Worm (Caenorhabditis elegans) whole organism, young adult: ENCODE data around the gene fbxb-72.

Source experiments
- F23B12.7 ChIP-seq: sonication (generic microtip); optimal IDR thresholded peaks from 2 replicates; lab custom pipeline; 2017; ENCODE audit warnings: missing genetic modification characterization, mild to moderate bottlenecking, missing compliant biosample characterization, antibody characterized with exemption, moderate library complexity; ENCODE audit not compliant: insufficient read depth
- F49E8.2 ChIP-seq: sonication (generic microtip); optimal IDR thresholded peaks from 3 replicates; lab custom pipeline; 2017; ENCODE audit warnings: missing genetic modification characterization, mild to moderate bottlenecking, missing compliant biosample characterization, antibody characterized with exemption, moderate library complexity; ENCODE audit not compliant: insufficient read depth
- F55B11.4 ChIP-seq: sonication (generic microtip); optimal IDR thresholded peaks from 2 replicates; lab custom pipeline; 2016; ENCODE audit warnings: missing compliant biosample characterization, missing genetic modification characterization, borderline replicate concordance; ENCODE audit not compliant: insufficient read depth
- K11D2.4 ChIP-seq: fragments of 200-800 bp; sonication (Bioruptor generic); IDR thresholded peaks from 2 replicates; pipeline ENCODE4 v1.3.6; 2022; ENCODE audit warnings: missing genetic modification reagents, missing genetic modification characterization, missing compliant biosample characterization
- Y53F4B.3 ChIP-seq: fragments of 200-800 bp; sonication (Bioruptor generic); IDR thresholded peaks from 2 replicates; pipeline ENCODE4 v1.3.6; 2022; ENCODE audit warnings: missing genetic modification reagents, missing genetic modification characterization, missing compliant biosample characterization
- Y56A3A.18 ChIP-seq: fragments of 200-800 bp; sonication (Bioruptor generic); IDR thresholded peaks from 2 replicates; pipeline ENCODE4 v1.3.6; 2022; ENCODE audit warnings: missing genetic modification reagents, missing genetic modification characterization, missing compliant biosample characterization
- Y67H2A.10 ChIP-seq: fragments of 200-800 bp; sonication (Bioruptor generic); conservative IDR thresholded peaks from 2 replicates; pipeline ENCODE4 v1.3.6; 2022; ENCODE audit warnings: missing genetic modification reagents, missing genetic modification characterization, missing compliant biosample characterization
- Y79H2A.3 ChIP-seq: fragments of 200-800 bp; sonication (Bioruptor generic); conservative IDR thresholded peaks from 2 replicates; pipeline ENCODE4 v1.3.6; 2022; ENCODE audit warnings: missing genetic modification reagents, missing genetic modification characterization, missing compliant biosample characterization
- Y95B8A.8 ChIP-seq: fragments of 200-800 bp; sonication (Bioruptor generic); IDR thresholded peaks from 2 replicates; pipeline ENCODE4 v1.3.6; 2022; ENCODE audit warnings: missing genetic modification reagents, missing genetic modification characterization, missing compliant biosample characterization
- akir-1 ChIP-seq: fragments of 200-800 bp; sonication (Bioruptor generic); optimal IDR thresholded peaks from 2 replicates; lab custom pipeline; 2018; ENCODE audit warnings: mild to moderate bottlenecking, missing genetic modification characterization, moderate library complexity, missing compliant biosample characterization
- aptf-3 ChIP-seq: fragments of 200-800 bp; sonication (Bioruptor generic); IDR thresholded peaks from 2 replicates; pipeline ENCODE4 v1.3.6; 2022; ENCODE audit warnings: missing genetic modification characterization, missing compliant biosample characterization
- attf-3 ChIP-seq: fragments of 200-800 bp; sonication (Bioruptor generic); conservative IDR thresholded peaks from 2 replicates; pipeline ENCODE4 v1.3.6; 2022; ENCODE audit warnings: missing genetic modification reagents, missing genetic modification characterization, missing compliant biosample characterization
- attf-5 ChIP-seq: fragments of 200-800 bp; sonication (Bioruptor generic); optimal IDR thresholded peaks from 2 replicates; lab custom pipeline; 2018; ENCODE audit warnings: mild to moderate bottlenecking, missing genetic modification characterization, missing compliant biosample characterization
- bed-1 ChIP-seq: fragments of 200-800 bp; sonication (Bioruptor generic); IDR thresholded peaks from 2 replicates; pipeline ENCODE4 v1.3.6; 2022; ENCODE audit warnings: missing genetic modification reagents, missing genetic modification characterization, missing compliant biosample characterization
- dox-1 ChIP-seq: fragments of 200-800 bp; sonication (Bioruptor generic); IDR thresholded peaks from 2 replicates; pipeline ENCODE4 v1.3.6; 2022; ENCODE audit warnings: missing genetic modification reagents, missing genetic modification characterization, missing compliant biosample characterization
- egl-44 ChIP-seq: fragments of 200-800 bp; sonication (Bioruptor generic); IDR thresholded peaks from 2 replicates; pipeline ENCODE4 v1.3.6; 2022; ENCODE audit warnings: missing genetic modification reagents, missing genetic modification characterization, missing compliant biosample characterization
- egrh-3 ChIP-seq: fragments of 200-800 bp; sonication (Bioruptor generic); IDR thresholded peaks from 2 replicates; pipeline ENCODE4 v1.3.6; 2022; ENCODE audit warnings: missing genetic modification reagents, missing genetic modification characterization, missing compliant biosample characterization
- fkh-3 ChIP-seq: sonication (generic microtip); optimal IDR thresholded peaks from 2 replicates; lab custom pipeline; 2016; ENCODE audit warnings: mild to moderate bottlenecking, missing genetic modification characterization, missing compliant biosample characterization
- hmg-1.2 ChIP-seq: fragments of 200-800 bp; sonication (Bioruptor generic); IDR thresholded peaks from 2 replicates; pipeline ENCODE4 v1.3.6; 2022; ENCODE audit warnings: missing genetic modification reagents, missing genetic modification characterization, missing compliant biosample characterization
- hrde-1 ChIP-seq: sonication (generic microtip); optimal IDR thresholded peaks from 2 replicates; lab custom pipeline; 2016; ENCODE audit warnings: missing genetic modification characterization, mild to moderate bottlenecking, missing compliant biosample characterization, moderate library complexity, missing genotype, missing genetic modification reagents, borderline replicate concordance
- hsf-1 ChIP-seq: fragments of 200-800 bp; sonication (Bioruptor generic); IDR thresholded peaks from 2 replicates; pipeline ENCODE4 v1.3.6; 2022; ENCODE audit warnings: missing genetic modification reagents, missing genetic modification characterization, missing compliant biosample characterization
- let-607 ChIP-seq, 2 experiments: fragments of 200-800 bp in 1 of 2; sonication (Bioruptor generic) in 1 of 2; sonication (generic microtip) in 1 of 2; optimal IDR thresholded peaks; 2 replicates each; lab custom pipeline; 2016 to 2018; ENCODE audit warnings: mild to moderate bottlenecking in 2 of 2, missing compliant biosample characterization in 2 of 2, missing genetic modification characterization in 2 of 2, moderate library complexity in 2 of 2, missing genotype in 1 of 2
- lin-40 ChIP-seq: sonication (generic microtip); optimal IDR thresholded peaks from 2 replicates; lab custom pipeline; 2016; ENCODE audit warnings: missing genetic modification characterization, mild to moderate bottlenecking, missing compliant biosample characterization, missing genotype, missing genetic modification reagents
- madf-10 ChIP-seq: sonication (generic microtip); optimal IDR thresholded peaks from 2 replicates; lab custom pipeline; 2016; ENCODE audit warnings: mild to moderate bottlenecking, missing genetic modification characterization, missing compliant biosample characterization
- madf-8 ChIP-seq: fragments of 200-800 bp; sonication (Bioruptor generic); conservative IDR thresholded peaks from 2 replicates; pipeline ENCODE4 v1.3.6; 2022; ENCODE audit warnings: missing genetic modification reagents, missing genetic modification characterization, missing compliant biosample characterization
- mxl-1 ChIP-seq: sonication (generic microtip); optimal IDR thresholded peaks from 2 replicates; lab custom pipeline; 2016; ENCODE audit warnings: missing genetic modification characterization, missing compliant biosample characterization
- nhr-90 ChIP-seq: sonication (generic microtip); optimal IDR thresholded peaks from 2 replicates; lab custom pipeline; 2016; ENCODE audit warnings: missing genotype, mild to moderate bottlenecking, missing genetic modification characterization, missing compliant biosample characterization
- rpc-1 ChIP-seq, 2 experiments: fragments of 150-350 bp in 1 of 2; sonication (generic microtip) in 1 of 2; optimal IDR thresholded peaks; 2 replicates each; lab custom pipeline; 2014 to 2018; ENCODE audit warnings: missing biosample characterization in 1 of 2, missing genetic modification characterization in 1 of 2, missing genetic modification reagents in 1 of 2, missing genotype in 1 of 2
- sea-2 ChIP-seq: fragments of 200-800 bp; sonication (Bioruptor generic); IDR thresholded peaks from 2 replicates; pipeline ENCODE4 v1.3.6; 2022; ENCODE audit warnings: missing genetic modification characterization, missing compliant biosample characterization
- snpc-1.1 ChIP-seq: sonication (generic microtip); optimal IDR thresholded peaks from 2 replicates; lab custom pipeline; 2017; ENCODE audit warnings: missing genetic modification characterization, mild to moderate bottlenecking, missing compliant biosample characterization, antibody characterized with exemption, moderate library complexity, missing genotype, missing genetic modification reagents; ENCODE audit not compliant: insufficient read depth
- snpc-3.4 ChIP-seq: sonication (generic microtip); optimal IDR thresholded peaks from 2 replicates; lab custom pipeline; 2017; ENCODE audit warnings: missing genetic modification characterization, mild to moderate bottlenecking, missing compliant biosample characterization, antibody characterized with exemption, moderate library complexity, missing genotype, missing genetic modification reagents
- somi-1 ChIP-seq: fragments of 200-800 bp; sonication (Bioruptor generic); optimal IDR thresholded peaks from 2 replicates; lab custom pipeline; 2018; ENCODE audit warnings: mild to moderate bottlenecking, missing genetic modification characterization, missing compliant biosample characterization
- tbp1 ChIP-seq: fragments of 200-800 bp; sonication (Bioruptor generic); optimal IDR thresholded peaks from 2 replicates; lab custom pipeline; 2018; ENCODE audit warnings: mild to moderate bottlenecking, missing genetic modification characterization, missing compliant biosample characterization
- tlf-1 ChIP-seq: fragments of 200-800 bp; sonication (Bioruptor generic); optimal IDR thresholded peaks from 2 replicates; lab custom pipeline; 2018; ENCODE audit warnings: mild to moderate bottlenecking, missing genetic modification characterization, missing compliant biosample characterization
- xnd-1 ChIP-seq: sonication (generic microtip); optimal IDR thresholded peaks from 2 replicates; lab custom pipeline; 2016; ENCODE audit warnings: missing genotype, missing genetic modification reagents, missing genetic modification characterization, missing compliant biosample characterization
- ztf-18 ChIP-seq: sonication (generic microtip); optimal IDR thresholded peaks from 2 replicates; lab custom pipeline; 2016; ENCODE audit warnings: missing genotype, mild to moderate bottlenecking, missing genetic modification characterization, missing compliant biosample characterization
- ztf-25 ChIP-seq: fragments of 200-800 bp; sonication (Bioruptor generic); IDR thresholded peaks from 2 replicates; pipeline ENCODE4 v1.3.6; 2022; ENCODE audit warnings: missing genetic modification reagents, missing genetic modification characterization, missing compliant biosample characterization

The fbxb-72 gene

DNA sequence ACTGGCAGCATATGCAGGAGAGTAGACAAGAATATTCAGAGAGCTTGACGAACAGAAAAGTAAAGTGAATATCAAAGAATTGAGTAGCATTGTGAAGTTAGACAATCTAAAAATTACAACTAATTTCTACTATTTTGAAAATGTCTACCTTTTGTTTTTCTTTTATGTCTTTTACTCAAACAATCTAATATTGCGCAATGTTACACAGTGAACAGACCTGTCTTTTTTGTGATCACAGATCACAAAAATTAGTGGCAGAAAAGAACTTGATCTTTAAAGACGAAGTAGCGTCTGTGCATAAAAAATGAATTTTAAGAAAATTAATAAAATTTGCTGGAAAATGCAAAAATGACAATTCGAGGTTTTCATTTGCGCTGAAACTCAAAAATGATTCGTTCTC is 24.7 kb downstream of the fbxb-72 start:
- TF ChIP-seq attf-3 (GFP tag; lab: Robert Waterston, UW) (no peak), madf-8 (GFP tag; lab: Robert Waterston, UW) (no peak), ztf-25 (GFP tag; lab: Robert Waterston, UW) (no peak), madf-10 (no peak), egl-44 (GFP tag; lab: Robert Waterston, UW) (no peak), F55B11.4 (tag; lab: Kevin White, UChicago) (no peak), Y79H2A.3 (GFP tag; lab: Robert Waterston, UW) (no peak), K11D2.4 (no peak), somi-1 (GFP tag; lab: Kevin White, UChicago) (no peak), aptf-3 (GFP tag; lab: Robert Waterston, UW) (no peak), Y67H2A.10 (no peak), hsf-1 (GFP tag; lab: Robert Waterston, UW) (no peak), Y95B8A.8 (GFP tag; lab: Robert Waterston, UW) (no peak)

DNA sequence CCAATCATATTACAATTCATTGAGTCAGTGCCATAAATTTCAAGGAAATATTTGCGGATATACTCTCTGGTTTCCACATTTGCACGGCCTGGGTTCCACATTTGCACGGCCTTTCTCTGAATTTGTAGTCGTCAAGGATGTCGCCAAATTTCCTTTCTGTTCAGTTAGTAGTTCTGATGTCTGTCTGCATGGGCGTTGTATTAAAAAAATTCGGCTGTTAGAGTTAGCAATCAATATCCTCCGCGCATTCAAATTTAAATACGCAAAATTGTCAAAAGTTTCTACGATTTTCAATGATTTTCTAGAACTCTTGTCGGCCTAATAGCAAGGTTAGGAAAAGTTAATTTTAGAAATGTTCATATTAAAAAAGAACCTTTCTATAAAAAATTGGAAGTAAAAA is 27.8 kb downstream of the fbxb-72 start, which contains the start of gene srj-52:
Gene srj-52, minus strand, starts transcription at position 101 of the 400 bp plus-strand sequence.
- TF ChIP-seq hmg-1.2 (no peak), ztf-18 (no peak), snpc-1.1 (tag; lab: Kevin White, UChicago) (no peak), attf-5 (GFP tag; lab: Kevin White, UChicago) (no peak), snpc-3.4 (tag; lab: Kevin White, UChicago) (no peak), madf-8 (GFP tag; lab: Robert Waterston, UW) (no peak), attf-3 (GFP tag; lab: Robert Waterston, UW) (no peak), hrde-1 (tag; lab: Kevin White, UChicago) (no peak), akir-1 (GFP tag; lab: Kevin White, UChicago) (no peak), dox-1 (GFP tag; lab: Robert Waterston, UW) (no peak), xnd-1 (tag; lab: Kevin White, UChicago) (no peak), tlf-1 (GFP tag; lab: Kevin White, UChicago) (no peak), sea-2 (GFP tag; lab: Robert Waterston, UW) (no peak)

DNA sequence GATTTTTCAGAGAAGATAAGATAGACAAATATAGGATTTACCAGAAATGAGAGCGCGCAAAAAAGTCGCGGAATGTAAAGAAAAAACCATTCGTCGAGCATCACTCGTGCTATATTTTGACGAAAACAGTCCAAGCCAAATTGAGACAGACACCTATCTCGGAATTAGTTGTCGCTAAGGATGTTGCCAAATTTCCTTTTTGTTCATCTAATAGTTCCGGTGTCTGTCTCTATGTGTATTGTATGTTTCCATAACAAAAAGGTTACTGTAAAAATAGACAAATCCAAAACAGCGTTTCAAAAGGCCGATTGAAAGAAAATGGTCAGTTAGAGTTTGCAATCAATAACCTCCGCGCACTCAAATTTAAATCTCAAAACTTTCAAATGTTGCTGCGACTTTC is 29.1 kb downstream of the fbxb-72 start, which contains the start of gene srj-53:
Gene srj-53, minus strand, starts transcription at position 101 of the 400 bp plus-strand sequence.
- TF ChIP-seq bed-1 (GFP tag; lab: Robert Waterston, UW) (no peak), Y56A3A.18 (no peak)

DNA sequence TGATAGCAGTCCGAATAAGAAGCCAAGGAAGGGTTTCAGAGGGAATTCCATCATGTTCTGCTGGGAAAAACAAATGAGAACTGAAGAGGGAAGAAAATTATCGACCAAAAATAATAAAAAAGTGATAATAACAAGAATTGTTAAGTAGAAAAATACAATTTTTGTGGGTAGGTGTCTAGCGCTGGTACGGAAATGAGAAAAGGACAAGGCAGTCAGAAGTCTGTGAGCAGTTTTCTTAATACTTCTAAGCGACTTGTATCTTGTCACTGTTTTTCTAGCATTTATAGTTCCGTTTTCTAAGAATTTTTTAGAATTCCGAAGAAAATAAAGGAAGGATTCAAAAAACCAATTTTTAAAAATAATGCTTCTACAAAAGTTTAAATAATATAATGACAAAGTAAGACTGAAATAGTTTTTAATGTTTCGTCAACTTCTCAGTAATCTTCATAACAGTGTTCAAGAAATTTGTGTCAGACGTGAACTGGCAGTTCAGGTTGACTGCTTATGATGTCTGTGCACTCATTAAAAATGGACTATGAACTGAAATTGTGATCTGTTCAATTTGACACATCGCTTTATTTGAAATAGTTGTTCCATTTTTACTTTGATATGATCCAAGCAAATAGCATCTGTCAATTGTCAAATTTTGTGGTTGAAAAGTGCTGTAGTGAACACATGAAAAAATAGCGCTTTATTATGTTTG is 30.9 kb downstream of the fbxb-72 start, which contains the start of gene srx-4:
Gene srx-4, minus strand, starts transcription at position 51 of the 703 bp plus-strand sequence.
- TF ChIP-seq egrh-3 (GFP tag; lab: Robert Waterston, UW) (no peak), F23B12.7 (tag; lab: Kevin White, UChicago) (no peak), let-607 (tag; optimal IDR thresholded peaks at IDR 0.05; lab: Kevin White, UChicago) (no peak), Y53F4B.3 (no peak), tbp1 (GFP tag; lab: Kevin White, UChicago) (no peak), Y56A3A.18 (no peak), F49E8.2 (tag; lab: Kevin White, UChicago) (no peak), fkh-3 (tag; lab: Kevin White, UChicago) (no peak), mxl-1 (no peak), lin-40 (no peak), rpc-1 (optimal IDR thresholded peaks at IDR 0.05; lab: Kevin White, UChicago) (no peak), rpc-1 (tag; optimal IDR thresholded peaks at IDR 0.05; lab: Kevin White, UChicago) (no peak), nhr-90 (tag; lab: Kevin White, UChicago) (no peak)
